Fruit fly (Drosophila melanogaster): Measurements from ENCODE around the gene dy.

dm6 chrX:11736421-11736820 lies 42.2 kb downstream of the dy start:
- TF ChIP-seq Myc (optimal IDR thresholded peaks at IDR 0.05) (no peak), usp (GFP tag; optimal IDR thresholded peaks at IDR 0.05) (no peak), tai (GFP tag; optimal IDR thresholded peaks at IDR 0.05) (no peak), Dfd (GFP tag; optimal IDR thresholded peaks at IDR 0.05) (no peak)
